Fruit fly (Drosophila melanogaster): Measurements from ENCODE around the gene RpL28.

DNA sequence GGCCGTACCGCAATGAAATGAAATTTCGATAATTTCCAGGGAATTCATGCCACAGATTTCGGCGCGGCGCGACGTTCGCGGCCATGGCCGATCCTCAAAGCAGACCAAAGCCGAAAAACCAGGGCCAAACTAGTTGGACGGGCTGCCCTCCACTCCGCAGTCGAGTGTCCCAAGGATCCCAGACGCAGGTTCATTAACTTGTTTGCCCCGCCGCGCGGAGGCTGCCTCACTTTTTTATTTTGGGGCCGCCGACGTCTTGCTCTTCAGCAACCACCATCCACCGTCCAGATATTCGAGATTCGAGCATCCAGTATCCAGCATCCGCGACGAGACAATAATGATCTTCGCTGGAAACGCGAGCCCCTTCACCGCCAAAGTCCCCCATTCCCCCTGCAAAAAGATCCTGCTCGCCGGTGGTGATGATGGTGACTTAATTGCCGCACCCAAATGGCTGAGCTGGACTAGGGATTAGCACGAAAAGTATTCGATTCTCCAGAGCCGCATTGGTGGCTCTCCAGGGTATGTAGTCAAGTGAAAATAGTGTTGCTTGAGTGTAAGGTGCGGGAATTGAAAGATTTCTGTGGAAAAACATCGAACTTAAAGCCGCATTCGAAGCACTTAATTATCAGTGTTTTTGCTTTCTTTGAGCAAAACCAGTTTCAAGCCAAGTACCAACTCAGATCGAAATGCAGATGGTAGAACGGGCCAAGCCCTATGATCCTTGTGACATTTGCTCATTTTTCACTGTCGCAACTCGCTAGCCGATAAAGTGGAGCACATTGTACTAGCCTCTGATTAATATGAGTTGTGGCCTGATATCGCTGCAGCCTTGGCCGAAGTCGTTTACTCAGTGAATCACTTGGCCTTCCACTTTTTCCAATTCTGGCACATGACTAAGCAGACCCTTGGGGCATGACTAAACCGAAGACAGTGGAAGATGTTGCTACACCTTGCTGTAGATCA lies 19.6 kb upstream of the RpL28 start:
- TF ChIP-seq CG5204 (GFP tag; optimal IDR thresholded peaks at IDR 0.05) (no peak), CG1620 (GFP tag; optimal IDR thresholded peaks at IDR 0.05) (no peak), kay (GFP tag; ENCODE audit: borderline replicate concordance) (no peak), CG7101 (tag; optimal IDR thresholded peaks at IDR 0.05) (no peak), bab1 (GFP tag; optimal IDR thresholded peaks at IDR 0.05) (no peak)
